Fruit fly (Drosophila melanogaster): Measurements from ENCODE around the gene Gr28b.

DNA sequence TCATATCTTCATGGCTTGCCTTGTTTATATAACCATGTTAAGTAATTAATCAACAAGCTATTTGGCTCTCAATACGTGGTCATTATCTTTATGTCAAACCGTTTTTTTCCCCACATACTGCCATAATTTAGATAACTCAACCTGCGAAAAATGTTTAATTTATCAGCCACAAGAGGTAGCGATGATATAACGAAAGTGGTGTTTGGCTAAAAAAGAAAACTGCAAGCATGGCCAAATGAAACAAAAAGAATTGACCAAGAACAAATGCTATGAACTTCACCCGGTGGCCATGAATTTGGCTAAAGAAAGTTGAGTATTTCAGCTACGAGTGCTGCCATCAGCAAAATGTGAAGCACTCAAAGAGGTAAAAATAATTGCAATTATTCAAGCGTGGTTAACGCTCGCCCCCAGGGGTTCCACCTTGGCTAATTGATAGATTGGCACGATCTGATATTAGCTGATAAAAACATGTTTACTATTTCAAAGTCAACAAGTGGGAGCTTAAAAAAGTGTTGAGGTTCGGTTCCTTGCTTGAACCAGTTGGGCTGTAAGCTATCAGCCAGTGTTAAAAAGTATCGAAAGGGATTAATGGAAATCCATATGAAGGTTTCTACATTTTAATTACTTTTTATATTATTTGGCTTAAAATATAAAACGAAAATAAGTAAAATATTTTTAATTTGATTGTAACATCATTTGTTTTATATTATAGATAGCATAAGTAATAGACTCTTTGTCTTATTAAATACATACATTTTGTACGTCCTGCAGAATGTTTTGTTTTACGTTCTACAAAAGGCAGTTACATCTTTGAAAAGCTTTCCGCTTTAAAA lies 25.3 kb downstream of the Gr28b start:
- TF ChIP-seq rgr (GFP tag; optimal IDR thresholded peaks at IDR 0.05) (peak; percentile 50), usp (GFP tag; optimal IDR thresholded peaks at IDR 0.05) (no peak), psq (GFP tag; optimal IDR thresholded peaks at IDR 0.05) (peak; percentile 35), Hnf4 (GFP tag; optimal IDR thresholded peaks at IDR 0.05) (peak; percentile 62), br (GFP tag; optimal IDR thresholded peaks at IDR 0.05) (peak; percentile 24), GATAd (GFP tag; optimal IDR thresholded peaks at IDR 0.05) (no peak), brk (GFP tag; optimal IDR thresholded peaks at IDR 0.05) (peak; percentile 51), jim (GFP tag; optimal IDR thresholded peaks at IDR 0.05) (peak; percentile 44), OdsH (GFP tag; optimal IDR thresholded peaks at IDR 0.05) (peak; percentile 40), pan (optimal IDR thresholded peaks at IDR 0.05) (no peak), sv (GFP tag; optimal IDR thresholded peaks at IDR 0.05) (peak; percentile 74), foxo (GFP tag; optimal IDR thresholded peaks at IDR 0.05) (peak in 1 of 2 experiments; percentile 49), h (GFP tag; optimal IDR thresholded peaks at IDR 0.05) (peak; percentile 49)

All from whole organism, wandering third instar larva.